Fruit fly (Drosophila melanogaster) whole organism, embryonic: ENCODE results near the gene CG7789.
A peak's percentile ranks its signal among the peaks of the same experiment; 100 is the strongest.

ENCODE experiments used
- ATbp ChIP-seq: fragments of 200-800 bp; sonication (Bioruptor generic); optimal IDR thresholded peaks from 2 replicates; lab custom pipeline; 2017; ENCODE audit warnings: missing biosample characterization, mild to moderate bottlenecking, missing genetic modification characterization, missing genetic modification reagents
- Bteb2 ChIP-seq: fragments of 200-800 bp; sonication (Bioruptor generic); optimal IDR thresholded peaks from 2 replicates; lab custom pipeline; 2016; ENCODE audit warnings: missing biosample characterization, missing genetic modification characterization
- CG10209 ChIP-seq: fragments of 200-800 bp; sonication (Bioruptor generic); optimal IDR thresholded peaks from 3 replicates; lab custom pipeline; 2017; ENCODE audit warnings: missing biosample characterization, mild to moderate bottlenecking, missing genetic modification characterization, missing genetic modification reagents
- CG10543 ChIP-seq: fragments of 200-800 bp; sonication (Bioruptor generic); optimal IDR thresholded peaks from 3 replicates; lab custom pipeline; 2017; ENCODE audit warnings: missing biosample characterization, mild to moderate bottlenecking, missing genetic modification characterization, moderate library complexity
- CG11695 ChIP-seq: fragments of 200-800 bp; sonication (Bioruptor generic); IDR thresholded peaks from 3 replicates; pipeline ENCODE4 v1.3.6; 2022; ENCODE audit warnings: missing biosample characterization, missing genetic modification characterization
- CG11723 ChIP-seq: fragments of 200-800 bp; sonication (Bioruptor generic); optimal IDR thresholded peaks from 2 replicates; lab custom pipeline; 2017; ENCODE audit warnings: missing biosample characterization, mild to moderate bottlenecking, missing genetic modification characterization
- CG12236 ChIP-seq: fragments of 200-800 bp; sonication (Bioruptor generic); optimal IDR thresholded peaks from 2 replicates; lab custom pipeline; 2016; ENCODE audit warnings: missing biosample characterization, missing genetic modification characterization
- CG12744 ChIP-seq: fragments of 200-800 bp; sonication (Bioruptor generic); optimal IDR thresholded peaks from 2 replicates; lab custom pipeline; 2016; ENCODE audit warnings: missing biosample characterization, missing genetic modification characterization
- CG14441 ChIP-seq: fragments of 200-800 bp; sonication (Bioruptor generic); IDR thresholded peaks from 2 replicates; pipeline ENCODE4 v1.3.6; 2022; ENCODE audit warnings: missing biosample characterization, missing genetic modification characterization
- CG14710 ChIP-seq: fragments of 200-800 bp; sonication (Bioruptor generic); optimal IDR thresholded peaks from 3 replicates; lab custom pipeline; 2019; ENCODE audit warnings: missing biosample characterization, mild to moderate bottlenecking, missing genetic modification characterization, moderate library complexity
- CG15514 ChIP-seq: fragments of 200-800 bp; sonication (Bioruptor generic); optimal IDR thresholded peaks from 3 replicates; lab custom pipeline; 2017; ENCODE audit warnings: missing biosample characterization, missing genetic modification characterization, mild to moderate bottlenecking, moderate library complexity, missing genetic modification reagents
- CG17186 ChIP-seq: fragments of 200-800 bp; sonication (Bioruptor generic); optimal IDR thresholded peaks from 3 replicates; lab custom pipeline; 2017; ENCODE audit warnings: missing biosample characterization, missing genetic modification reagents, missing genetic modification characterization
- CG17359 ChIP-seq: fragments of 200-800 bp; sonication (Bioruptor generic); optimal IDR thresholded peaks from 3 replicates; lab custom pipeline; 2018; ENCODE audit warnings: missing biosample characterization, mild to moderate bottlenecking, missing genetic modification characterization, moderate library complexity
- CG2889 ChIP-seq: fragments of 200-800 bp; sonication (Bioruptor generic); IDR thresholded peaks from 3 replicates; pipeline ENCODE4 v1.3.6; 2022; ENCODE audit warnings: missing biosample characterization, missing genetic modification characterization
- CG32767 ChIP-seq: fragments of 200-800 bp; sonication (Bioruptor generic); IDR thresholded peaks from 2 replicates; pipeline ENCODE4 v1.3.6; 2022; ENCODE audit warnings: missing biosample characterization, missing genetic modification characterization
- CG4282 ChIP-seq: fragments of 200-800 bp; sonication (Bioruptor generic); optimal IDR thresholded peaks from 2 replicates; lab custom pipeline; 2016; ENCODE audit warnings: missing biosample characterization, missing genetic modification characterization
- CG4707 ChIP-seq: fragments of 200-800 bp; sonication (Bioruptor generic); optimal IDR thresholded peaks from 2 replicates; lab custom pipeline; 2018; ENCODE audit warnings: missing biosample characterization, mild to moderate bottlenecking, missing genetic modification characterization, moderate library complexity
- CG9817 ChIP-seq: fragments of 200-800 bp; sonication (Bioruptor generic); optimal IDR thresholded peaks from 2 replicates; lab custom pipeline; 2018; ENCODE audit warnings: missing biosample characterization, mild to moderate bottlenecking, missing genetic modification characterization, moderate library complexity
- Dref ChIP-seq: fragments of 200-800 bp; sonication (Bioruptor generic); IDR thresholded peaks from 2 replicates; pipeline ENCODE4 v1.3.6; 2022; ENCODE audit warnings: missing biosample characterization, missing genetic modification characterization
- Fer3 ChIP-seq: fragments of 200-800 bp; sonication (Bioruptor generic); optimal IDR thresholded peaks from 2 replicates; lab custom pipeline; 2018; ENCODE audit warnings: missing biosample characterization, mild to moderate bottlenecking, missing genetic modification characterization, moderate library complexity
- Gug ChIP-seq: fragments of 200-800 bp; sonication (Bioruptor generic); IDR thresholded peaks from 4 replicates; pipeline ENCODE4 v1.3.6; 2022; ENCODE audit warnings: missing biosample characterization, missing genetic modification characterization
- H15 ChIP-seq: fragments of 200-800 bp; sonication (Bioruptor generic); IDR thresholded peaks from 3 replicates; pipeline ENCODE4 v1.3.6; 2022; ENCODE audit warnings: missing biosample characterization, missing genetic modification characterization
- Hand ChIP-seq: fragments of 200-800 bp; sonication (Bioruptor generic); optimal IDR thresholded peaks from 2 replicates; lab custom pipeline; 2017; ENCODE audit warnings: mild to moderate bottlenecking, missing biosample characterization, missing genetic modification reagents, missing genetic modification characterization
- NC2α ChIP-seq: fragments of 200-800 bp; sonication (Bioruptor generic); optimal IDR thresholded peaks from 2 replicates; lab custom pipeline; 2016; ENCODE audit warnings: missing biosample characterization, missing genetic modification characterization
- Opbp ChIP-seq: fragments of 200-800 bp; sonication (Bioruptor generic); IDR thresholded peaks from 3 replicates; pipeline ENCODE4 v1.3.6; 2022; ENCODE audit warnings: missing biosample characterization, missing genetic modification characterization; ENCODE audit not compliant: partially characterized antibody
- Sox100B ChIP-seq: fragments of 200-800 bp; sonication (Bioruptor generic); optimal IDR thresholded peaks from 3 replicates; lab custom pipeline; 2018; ENCODE audit warnings: missing biosample characterization, mild to moderate bottlenecking, missing genetic modification characterization
- Taf1 ChIP-seq: fragments of 200-800 bp; sonication (Bioruptor generic); IDR thresholded peaks from 2 replicates; pipeline ENCODE4 v1.3.6; 2022; ENCODE audit warnings: missing biosample characterization, missing genetic modification characterization
- YL-1 ChIP-seq: fragments of 200-800 bp; sonication (Bioruptor generic); optimal IDR thresholded peaks from 3 replicates; lab custom pipeline; 2017; ENCODE audit warnings: missing biosample characterization, mild to moderate bottlenecking, missing genetic modification characterization
- ato ChIP-seq: fragments of 200-800 bp; sonication (Bioruptor generic); IDR thresholded peaks from 2 replicates; pipeline ENCODE4 v1.3.6; 2022; ENCODE audit warnings: missing biosample characterization, missing genetic modification characterization; ENCODE audit not compliant: partially characterized antibody
- dmrt11E ChIP-seq: fragments of 200-800 bp; sonication (Bioruptor generic); optimal IDR thresholded peaks from 3 replicates; lab custom pipeline; 2018; ENCODE audit warnings: missing biosample characterization, mild to moderate bottlenecking, missing genetic modification characterization, moderate library complexity
- dmrt99B ChIP-seq: fragments of 200-800 bp; sonication (Bioruptor generic); optimal IDR thresholded peaks from 2 replicates; lab custom pipeline; 2018; ENCODE audit warnings: missing biosample characterization, mild to moderate bottlenecking, missing genetic modification characterization, moderate library complexity
- exex ChIP-seq: fragments of 200-800 bp; sonication (Bioruptor generic); optimal IDR thresholded peaks from 4 replicates; lab custom pipeline; 2018; ENCODE audit warnings: missing biosample characterization, mild to moderate bottlenecking, missing genetic modification characterization, moderate library complexity
- gro ChIP-seq: fragments of 200-800 bp; sonication (Bioruptor generic); optimal IDR thresholded peaks from 2 replicates; lab custom pipeline; 2016; ENCODE audit warnings: missing biosample characterization, missing genetic modification characterization
- hbn ChIP-seq: fragments of 200-800 bp; sonication (Bioruptor generic); IDR thresholded peaks from 2 replicates; pipeline ENCODE4 v1.3.6; 2022; ENCODE audit warnings: missing biosample characterization, missing genetic modification characterization; ENCODE audit not compliant: partially characterized antibody
- insv ChIP-seq, 2 experiments: fragments of 200-800 bp; sonication (Bioruptor generic); optimal IDR thresholded peaks; 3 replicates each; lab custom pipeline; 2016 to 2018; ENCODE audit warnings: missing biosample characterization in 2 of 2, missing genetic modification characterization in 2 of 2
- mam ChIP-seq: fragments of 200-800 bp; sonication (Bioruptor generic); optimal IDR thresholded peaks from 3 replicates; lab custom pipeline; 2016; ENCODE audit warnings: missing biosample characterization, missing genetic modification characterization
- nerfin-2 ChIP-seq: fragments of 200-800 bp; sonication (Bioruptor generic); IDR thresholded peaks from 2 replicates; pipeline ENCODE4 v1.3.6; 2022; ENCODE audit warnings: missing biosample characterization, missing genetic modification characterization; ENCODE audit not compliant: partially characterized antibody
- p53 ChIP-seq: fragments of 200-800 bp; sonication (Bioruptor generic); optimal IDR thresholded peaks from 2 replicates; lab custom pipeline; 2016; ENCODE audit warnings: missing biosample characterization, missing genetic modification characterization
- peb ChIP-seq: fragments of 200-800 bp; sonication (Bioruptor generic); IDR thresholded peaks from 2 replicates; pipeline ENCODE4 v1.3.6; 2022; ENCODE audit warnings: missing biosample characterization, missing genetic modification characterization
- psq ChIP-seq: fragments of 200-800 bp; sonication (Bioruptor generic); optimal IDR thresholded peaks from 2 replicates; lab custom pipeline; 2017; ENCODE audit warnings: missing biosample characterization, missing genetic modification characterization
- row ChIP-seq: fragments of 200-800 bp; sonication (Bioruptor generic); IDR thresholded peaks from 3 replicates; pipeline ENCODE4 v1.3.6; 2022; ENCODE audit warnings: missing biosample characterization, missing genetic modification characterization
- sima ChIP-seq: fragments of 200-800 bp; sonication (Bioruptor generic); optimal IDR thresholded peaks from 2 replicates; lab custom pipeline; 2016; ENCODE audit warnings: missing biosample characterization, missing genetic modification characterization
- slbo ChIP-seq: fragments of 200-800 bp; sonication (Bioruptor generic); IDR thresholded peaks from 2 replicates; pipeline ENCODE4 v1.3.6; 2022; ENCODE audit warnings: missing biosample characterization, missing genetic modification characterization
- stc ChIP-seq: fragments of 200-800 bp; sonication (Bioruptor generic); IDR thresholded peaks from 2 replicates; pipeline ENCODE4 v1.3.6; 2022; ENCODE audit warnings: missing biosample characterization, missing genetic modification characterization
- tll ChIP-seq, 2 experiments: fragments of 200-800 bp in 1 of 2; fragments of >200 bp in 1 of 2; sonication (Bioruptor generic) in 1 of 2; optimal IDR thresholded peaks; 2 replicates each; lab custom pipeline; 2017 to 2019; ENCODE audit warnings: missing biosample characterization in 2 of 2, missing genetic modification characterization in 2 of 2, mild to moderate bottlenecking in 1 of 2, moderate library complexity in 1 of 2
- wek ChIP-seq: fragments of 200-800 bp; sonication (Bioruptor generic); optimal IDR thresholded peaks from 3 replicates; lab custom pipeline; 2018; ENCODE audit warnings: missing biosample characterization, mild to moderate bottlenecking, missing genetic modification characterization, moderate library complexity
- zfh2 ChIP-seq: fragments of 200-800 bp; sonication (Bioruptor generic); optimal IDR thresholded peaks from 2 replicates; lab custom pipeline; 2016; ENCODE audit warnings: missing biosample characterization, missing genetic modification characterization

CG7789 gene

DNA sequence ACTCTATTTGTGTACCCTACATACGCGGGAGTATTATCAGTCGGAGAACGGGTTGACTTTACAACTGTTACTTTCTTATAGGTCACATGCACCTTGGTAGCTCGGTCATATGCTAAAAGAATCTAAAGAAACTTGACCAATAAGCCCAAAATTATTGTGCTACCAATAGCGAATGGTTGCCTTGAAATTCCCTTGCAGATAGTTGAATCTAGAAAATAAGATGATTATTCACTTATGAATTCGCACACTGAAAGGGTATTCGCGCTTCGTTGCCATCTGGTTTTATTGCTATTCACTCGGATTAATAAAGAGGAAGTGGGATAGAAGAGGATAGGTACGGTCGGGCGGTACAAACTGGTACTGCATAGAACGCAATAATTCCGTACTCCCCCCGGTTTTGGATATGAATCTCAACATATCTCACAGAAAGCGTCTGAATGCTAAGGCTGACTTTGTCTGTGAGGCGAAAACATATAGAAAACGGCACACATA, 29.1 kb upstream of the CG7789 start (continued):
- TF ChIP-seq dmrt99B (tag; lab: Kevin White, UChicago): peak; percentile 67
- TF ChIP-seq Bteb2 (GFP tag; lab: Kevin White, UChicago): peak; percentile 41
- TF ChIP-seq tll (GFP tag; optimal IDR thresholded peaks at IDR 0.05; lab: Kevin White, UChicago): peak in 1 of 2 experiments; percentile 8
- peak; percentile 84 for TF ChIP-seq mam (GFP tag; lab: Kevin White, UChicago)
- peak; percentile 80; the same call in 1 of the 2 replicates for TF ChIP-seq Taf1 (GFP tag; lab: Robert Waterston, UW)
- peak; percentile 52; the same call in 1 of the 2 replicates for TF ChIP-seq peb (GFP tag; lab: Robert Waterston, UW)
- peak; percentile 31 for TF ChIP-seq CG12236 (GFP tag; lab: Kevin White, UChicago)
- TF ChIP-seq hbn (GFP tag; lab: Robert Waterston, UW): no peak
- peak; percentile 77 for TF ChIP-seq Hand (GFP tag; lab: Kevin White, UChicago)
- TF ChIP-seq CG12744 (GFP tag; lab: Kevin White, UChicago): peak; percentile 9
- peak; percentile 16 for TF ChIP-seq NC2α
- TF ChIP-seq CG15514: no peak
- peak; percentile 72; the same call in 3 of the 4 replicates for TF ChIP-seq Gug (GFP tag; lab: Robert Waterston, UW)
- TF ChIP-seq CG32767 (GFP tag; lab: Robert Waterston, UW): no peak
- no peak for TF ChIP-seq CG4707 (GFP tag; lab: Kevin White, UChicago)
- peak; percentile 41 for TF ChIP-seq CG11723 (GFP tag; lab: Kevin White, UChicago)
- TF ChIP-seq CG9817 (tag; lab: Kevin White, UChicago): peak; percentile 77
- TF ChIP-seq CG10543: peak; percentile 69
- TF ChIP-seq Fer3 (tag; lab: Kevin White, UChicago): peak; percentile 84
- no peak for TF ChIP-seq gro (GFP tag; lab: Kevin White, UChicago)
- TF ChIP-seq CG14710: no peak
- no peak for TF ChIP-seq Opbp (GFP tag; lab: Robert Waterston, UW)
- TF ChIP-seq ato (GFP tag; lab: Robert Waterston, UW): no peak
- TF ChIP-seq Sox100B: peak; percentile 72
- TF ChIP-seq CG17359 (tag; lab: Kevin White, UChicago): peak; percentile 57
- TF ChIP-seq CG11695: peak; percentile 64
- TF ChIP-seq, all 482 proteins: peak for 324

DNA sequence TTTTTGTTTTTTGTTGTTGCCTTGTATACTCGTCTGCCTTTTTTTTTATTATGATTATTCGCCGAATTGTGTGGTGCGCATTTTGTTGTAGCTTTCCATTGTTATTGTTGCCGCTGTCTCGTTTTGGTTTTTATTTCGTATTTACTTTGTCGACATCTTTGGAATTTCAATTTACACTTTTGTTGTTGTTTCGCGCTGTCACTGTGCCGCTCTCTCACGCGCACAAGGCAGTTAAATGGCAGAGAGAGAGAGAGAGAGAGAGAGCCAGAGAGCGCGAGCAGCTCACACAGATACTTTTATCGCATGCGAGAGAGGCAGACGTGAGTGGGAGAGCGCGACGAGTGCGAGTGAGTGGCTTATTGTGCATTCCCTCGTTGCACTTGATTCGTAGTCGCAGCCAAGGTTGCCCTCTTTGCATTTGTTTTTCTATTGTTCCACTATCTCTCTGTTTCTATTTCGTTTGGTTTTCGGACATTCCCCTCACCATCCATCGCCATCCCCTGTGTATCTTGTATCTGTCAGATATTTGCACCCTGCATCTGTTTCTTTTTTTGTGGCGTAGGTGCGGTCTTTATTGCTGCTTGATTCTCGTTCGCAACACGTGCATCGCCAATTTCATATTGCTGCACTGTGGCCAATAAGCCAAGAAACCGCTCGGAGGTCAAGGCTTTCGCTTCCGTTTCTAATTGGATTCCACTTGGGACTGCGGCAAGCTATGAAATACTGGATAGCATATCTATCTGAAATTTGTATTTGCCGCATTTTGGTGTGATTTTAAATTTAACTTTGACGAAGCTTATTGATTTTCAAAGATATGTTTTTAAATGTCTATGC, 28.4 kb upstream of the CG7789 start:
- TF ChIP-seq H15 (GFP tag; lab: Robert Waterston, UW) (no peak), insv (GFP tag; optimal IDR thresholded peaks at IDR 0.05; lab: Kevin White, UChicago) (peak; percentile 44 to 91), exex (tag; lab: Kevin White, UChicago) (no peak), Dref (GFP tag; lab: Robert Waterston, UW) (no peak), nerfin-2 (GFP tag; lab: Robert Waterston, UW) (no peak), CG11723 (GFP tag; lab: Kevin White, UChicago) (no peak), CG2889 (GFP tag; lab: Robert Waterston, UW) (no peak), CG10209 (no peak), psq (GFP tag; lab: Kevin White, UChicago) (peak; percentile 66), sima (no peak), p53 (GFP tag; lab: Kevin White, UChicago) (no peak), wek (GFP tag; lab: Kevin White, UChicago) (peak; percentile 59), zfh2 (GFP tag; lab: Kevin White, UChicago) (no peak), CG17186 (GFP tag; lab: Kevin White, UChicago) (no peak), ATbp (GFP tag; lab: Kevin White, UChicago) (peak; percentile 40), CG4707 (GFP tag; lab: Kevin White, UChicago) (peak; percentile 22), CG4282 (no peak), stc (GFP tag; lab: Robert Waterston, UW) (peak; percentile 10; the same call in 1 of the 2 replicates), row (GFP tag; lab: Robert Waterston, UW) (no peak; the same call in 2 of the 3 replicates), slbo (no peak), YL-1 (GFP tag; lab: Kevin White, UChicago) (peak; percentile 8), dmrt11E (no peak), CG14441 (GFP tag; lab: Robert Waterston, UW) (no peak)
